Worm (Caenorhabditis elegans): ENCODE results near the gene grl-14.

DNA sequence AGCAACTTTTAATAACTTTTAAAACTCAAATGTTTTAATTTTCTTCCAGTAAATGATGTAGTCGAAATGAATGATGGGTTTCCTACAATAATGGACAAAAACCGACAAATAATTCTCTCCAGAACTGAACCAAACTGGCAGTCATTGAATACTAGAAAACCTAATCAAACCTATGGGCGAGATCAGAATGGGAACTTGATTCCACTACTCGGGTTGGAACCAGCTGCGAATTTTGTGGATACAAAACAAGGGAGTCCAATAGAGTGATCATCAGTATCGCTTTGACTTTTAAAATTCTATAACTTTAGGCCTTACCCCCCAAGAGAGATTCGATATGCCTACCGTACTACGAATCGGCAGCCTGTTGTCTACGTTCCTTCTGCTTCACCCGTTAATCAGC, 1.3 kb downstream of the grl-14 start:
- TF ChIP-seq ama-1 (optimal IDR thresholded peaks at IDR 0.05) = no peak
- no peak for TF ChIP-seq B0310.2 (tag; optimal IDR thresholded peaks at IDR 0.05)
- no peak for TF ChIP-seq F13C5.2 (tag; optimal IDR thresholded peaks at IDR 0.05)
- TF ChIP-seq hnd-1 (tag; optimal IDR thresholded peaks at IDR 0.05) = no peak
- TF ChIP-seq tra-4 (tag; optimal IDR thresholded peaks at IDR 0.05) = no peak
- TF ChIP-seq tbx-37 (GFP tag; conservative IDR thresholded peaks at IDR 0.05) = no peak
- no peak for TF ChIP-seq ceh-13 (GFP tag; optimal IDR thresholded peaks at IDR 0.05)

All from whole organism, early embryonic.